Worm (Caenorhabditis elegans): ENCODE results near the gene popl-1.

The popl-1 gene

ce11 chrIII:6405121-6405520 lies 25.6 kb downstream of the popl-1 start (continued):
- TF ChIP-seq hif-1 (tag; optimal IDR thresholded peaks at IDR 0.05) (no peak), aly-2 (tag; optimal IDR thresholded peaks at IDR 0.05) (no peak), ceh-28 (tag; optimal IDR thresholded peaks at IDR 0.05) (no peak), nhr-25 (tag; optimal IDR thresholded peaks at IDR 0.05; ENCODE audit: borderline replicate concordance, insufficient read depth) (no peak), daf-8 (GFP tag; IDR thresholded peaks at IDR 0.05) (no peak), pqm-1 (tag; optimal IDR thresholded peaks at IDR 0.05) (no peak), nhr-11 (tag; optimal IDR thresholded peaks at IDR 0.05) (peak; percentile 52), jun-1 (tag; optimal IDR thresholded peaks at IDR 0.05) (no peak), lsy-2 (tag; optimal IDR thresholded peaks at IDR 0.05) (no peak), skn-1 (tag; optimal IDR thresholded peaks at IDR 0.05) (no peak), Y75B8A.6 (GFP tag; IDR thresholded peaks at IDR 0.05) (no peak), daf-16 (GFP tag; optimal IDR thresholded peaks at IDR 0.05) (peak in 1 of 2 experiments; percentile 41), daf-16 (tag; optimal IDR thresholded peaks at IDR 0.05) (no peak), Y48G9A.11 (GFP tag; IDR thresholded peaks at IDR 0.05) (no peak), ctbp-1 (GFP tag; IDR thresholded peaks at IDR 0.05) (0 out of 2 replicates have a peak, but pooled peaks have one; percentile 27), hlh-11 (tag; optimal IDR thresholded peaks at IDR 0.05) (peak; percentile 44), lin-13 (GFP tag; optimal IDR thresholded peaks at IDR 0.05) (no peak), egl-43 (GFP tag; IDR thresholded peaks at IDR 0.05) (no peak), ceh-32 (tag; optimal IDR thresholded peaks at IDR 0.05; ENCODE audit: poor library complexity) (no peak), saeg-2 (GFP tag; IDR thresholded peaks at IDR 0.05) (no peak), lin-15B (tag; optimal IDR thresholded peaks at IDR 0.05) (no peak), zfp-3 (GFP tag; conservative IDR thresholded peaks at IDR 0.05) (no peak), lim-7 (GFP tag; IDR thresholded peaks at IDR 0.05) (no peak)

- TF ChIP-seq aha-1 (tag) (peak; percentile 56), hif-1 (tag; optimal IDR thresholded peaks at IDR 0.05) (no peak), mdt-29 (GFP tag; IDR thresholded peaks at IDR 0.05) (peak; percentile 34; the same call in 1 of the 2 replicates), dmd-6 (GFP tag; IDR thresholded peaks at IDR 0.05) (peak; percentile 67), unc-62 (GFP tag; optimal IDR thresholded peaks at IDR 0.05 in 1 of 2) (peak in 1 of 2 experiments; percentile 83), unc-62 (tag; optimal IDR thresholded peaks at IDR 0.05) (no peak)
Measured at ce11 chrIII:6402810-6403209, 27.9 kb downstream of the popl-1 start.

DNA sequence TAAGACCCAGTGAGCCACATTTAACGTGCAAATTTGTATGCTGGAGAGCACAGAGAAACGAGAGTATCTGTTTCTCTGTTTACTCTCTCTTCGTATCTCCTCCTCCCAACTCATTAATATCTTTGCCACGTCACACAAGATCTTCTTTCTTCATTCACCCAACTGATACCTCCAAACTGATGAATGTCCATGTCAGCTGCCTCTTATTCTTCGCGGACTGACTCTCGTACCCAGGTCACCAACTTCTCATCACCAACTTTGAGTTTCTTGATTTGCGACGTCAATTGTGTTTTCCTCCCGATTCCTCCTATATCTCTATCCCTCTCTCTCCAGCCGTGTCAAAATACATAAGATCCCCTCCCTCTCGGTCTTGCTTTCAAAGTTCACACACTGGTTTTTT lies 28.4 kb downstream of the popl-1 start:
- peak in 1 of 2 experiments; percentile 74 for TF ChIP-seq unc-62 (GFP tag; optimal IDR thresholded peaks at IDR 0.05 in 1 of 2)
- TF ChIP-seq unc-62 (tag; optimal IDR thresholded peaks at IDR 0.05): no peak
- peak; percentile 35 for TF ChIP-seq hlh-11 (tag; optimal IDR thresholded peaks at IDR 0.05)
- peak in 1 of 2 experiments; percentile 64 for TF ChIP-seq daf-16 (GFP tag; optimal IDR thresholded peaks at IDR 0.05)
- TF ChIP-seq daf-16 (tag; optimal IDR thresholded peaks at IDR 0.05): no peak
- TF ChIP-seq ztf-7 (tag; optimal IDR thresholded peaks at IDR 0.05): no peak

ce11 chrIII:6399424-6399823 lies 31.3 kb downstream of the popl-1 start:
- no peak for TF ChIP-seq mep-1 (tag; optimal IDR thresholded peaks at IDR 0.05)
- peak; percentile 73 for TF ChIP-seq fkh-10 (GFP tag; optimal IDR thresholded peaks at IDR 0.05)
- no peak for TF ChIP-seq ces-1 (GFP tag; optimal IDR thresholded peaks at IDR 0.05)
- TF ChIP-seq nhr-77 (tag; optimal IDR thresholded peaks at IDR 0.05): no peak

DNA sequence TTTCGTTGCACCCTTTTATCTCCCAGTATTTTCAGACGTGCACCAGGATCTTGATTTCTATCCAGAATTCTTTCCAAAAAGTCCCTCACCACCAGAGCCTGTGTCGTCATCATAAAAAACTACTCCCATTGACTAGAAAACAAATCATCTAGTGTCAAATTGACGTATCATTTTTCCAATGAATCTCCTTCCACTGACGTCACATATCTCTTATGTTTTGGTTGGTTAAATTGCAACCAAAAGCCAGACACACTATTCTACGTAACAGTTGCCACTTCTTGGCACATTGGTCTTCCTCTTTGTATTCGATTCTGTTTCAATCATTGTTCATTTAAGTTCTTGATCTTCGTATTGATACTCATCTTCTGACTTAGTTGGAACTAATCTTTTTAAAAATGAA lies 32.6 kb downstream of the popl-1 start:
- no peak for TF ChIP-seq ztf-7 (tag; optimal IDR thresholded peaks at IDR 0.05)
- no peak for TF ChIP-seq F49E8.2 (tag; optimal IDR thresholded peaks at IDR 0.05; ENCODE audit: borderline replicate concordance)
- no peak for TF ChIP-seq ctbp-1 (GFP tag; IDR thresholded peaks at IDR 0.05)
- TF ChIP-seq zfp-3 (GFP tag; conservative IDR thresholded peaks at IDR 0.05): no peak
- no peak for TF ChIP-seq egl-27 (tag; optimal IDR thresholded peaks at IDR 0.05)
- TF ChIP-seq lin-39 (tag; optimal IDR thresholded peaks at IDR 0.05): no peak
- no peak for TF ChIP-seq dve-1 (tag; optimal IDR thresholded peaks at IDR 0.05; ENCODE audit: insufficient read depth)
- no peak for TF ChIP-seq daf-8 (GFP tag; IDR thresholded peaks at IDR 0.05)
- no peak for TF ChIP-seq sdz-12 (GFP tag; optimal IDR thresholded peaks at IDR 0.05)
- TF ChIP-seq zip-11 (GFP tag; IDR thresholded peaks at IDR 0.05): no peak
- no peak for TF ChIP-seq nhr-237 (tag; optimal IDR thresholded peaks at IDR 0.05)
- TF ChIP-seq vab-7 (GFP tag; IDR thresholded peaks at IDR 0.05): no peak
- peak in 1 of 2 experiments; percentile 72 for TF ChIP-seq daf-16 (GFP tag; optimal IDR thresholded peaks at IDR 0.05)
- no peak for TF ChIP-seq daf-16 (tag; optimal IDR thresholded peaks at IDR 0.05)
- no peak for TF ChIP-seq snpc-1.2 (GFP tag; IDR thresholded peaks at IDR 0.05)
- TF ChIP-seq nhr-76 (tag; optimal IDR thresholded peaks at IDR 0.05): no peak
- no peak for TF ChIP-seq skn-1 (tag; optimal IDR thresholded peaks at IDR 0.05)
- TF ChIP-seq aha-1 (tag): peak; percentile 65
- no peak for TF ChIP-seq ama-1 (optimal IDR thresholded peaks at IDR 0.05)
- TF ChIP-seq daf-12 (tag; optimal IDR thresholded peaks at IDR 0.05): no peak
- TF ChIP-seq nhr-11 (tag; optimal IDR thresholded peaks at IDR 0.05): peak; percentile 63

Data from whole organism, L4 larva.